Fruit fly (Drosophila melanogaster): Measurements from ENCODE around the gene CG32987.

Gene CG32987

DNA sequence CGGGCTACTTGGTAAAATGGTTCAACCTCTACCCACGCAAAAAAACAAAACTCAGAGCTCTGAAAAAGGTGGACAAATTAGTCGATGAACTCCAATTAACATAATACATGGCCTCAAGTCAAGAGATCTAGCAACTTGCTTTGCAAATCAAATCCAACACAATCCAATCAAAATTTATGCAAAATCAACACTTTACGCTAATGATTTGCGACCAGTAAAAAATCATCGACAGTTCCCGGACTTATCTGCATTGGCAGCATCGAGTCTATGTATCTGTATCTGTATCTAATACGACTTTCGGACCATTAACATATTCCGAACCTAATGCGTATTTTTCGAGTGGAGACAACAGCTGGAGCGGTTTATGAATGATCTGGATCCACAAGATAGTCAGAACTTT is 12.6 kb upstream of the CG32987 start:
- TF ChIP-seq fru (GFP tag; optimal IDR thresholded peaks at IDR 0.05) (no peak), br (GFP tag; optimal IDR thresholded peaks at IDR 0.05) (no peak), Abd-B (GFP tag; optimal IDR thresholded peaks at IDR 0.05) (no peak), woc (GFP tag; optimal IDR thresholded peaks at IDR 0.05) (no peak), usp (GFP tag; optimal IDR thresholded peaks at IDR 0.05) (no peak), Sp1 (GFP tag; optimal IDR thresholded peaks at IDR 0.05) (no peak), rgr (GFP tag; optimal IDR thresholded peaks at IDR 0.05) (no peak), Jra (GFP tag; optimal IDR thresholded peaks at IDR 0.05) (no peak), N (GFP tag; optimal IDR thresholded peaks at IDR 0.05) (no peak), Myc (optimal IDR thresholded peaks at IDR 0.05) (no peak)

DNA sequence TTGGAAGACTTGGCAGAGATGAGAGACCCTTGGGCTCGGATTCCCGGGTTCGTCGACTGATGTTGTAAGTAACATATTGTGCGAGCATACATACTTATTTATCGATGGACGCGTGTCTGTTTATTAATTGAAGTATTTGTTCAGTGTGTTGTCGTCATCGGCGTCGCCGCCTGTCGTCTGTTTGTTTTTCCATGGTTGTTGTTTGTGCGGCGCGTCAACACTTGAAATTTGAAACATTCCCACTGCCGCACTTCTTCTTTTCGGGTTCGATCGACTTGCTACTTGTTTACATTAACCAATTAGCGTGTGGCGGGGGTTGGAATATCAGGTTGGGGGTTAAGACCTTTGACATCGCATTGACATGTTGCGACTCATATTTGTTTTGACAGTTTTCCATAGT is 11.4 kb upstream of the CG32987 start:
- TF ChIP-seq h (GFP tag; optimal IDR thresholded peaks at IDR 0.05): peak; percentile 35
- TF ChIP-seq CG32264 (GFP tag; optimal IDR thresholded peaks at IDR 0.05): no peak
- no peak for TF ChIP-seq br (GFP tag; optimal IDR thresholded peaks at IDR 0.05)
- TF ChIP-seq rgr (GFP tag; optimal IDR thresholded peaks at IDR 0.05): peak; percentile 32
- TF ChIP-seq foxo (GFP tag; optimal IDR thresholded peaks at IDR 0.05): peak in 1 of 2 experiments; percentile 9

DNA sequence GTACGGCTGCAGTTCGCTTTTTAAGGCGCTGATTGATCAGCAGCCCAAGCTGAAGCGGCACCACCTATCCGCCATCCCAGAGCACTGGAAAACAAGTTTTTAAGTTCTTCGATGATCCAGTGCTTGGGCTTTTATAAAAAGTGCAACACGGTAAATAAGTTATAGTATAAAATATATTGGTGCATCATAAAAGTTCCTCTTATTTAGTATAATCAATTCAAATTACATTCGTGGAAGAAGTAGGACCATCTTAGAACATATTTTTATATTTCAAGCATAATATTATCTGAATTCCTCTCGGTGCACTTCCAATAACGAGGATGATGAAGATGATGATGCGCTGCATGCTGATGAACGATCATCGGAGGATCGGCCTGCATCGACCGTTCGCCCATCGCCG is 8.1 kb upstream of the CG32987 start:
- TF ChIP-seq Dif (GFP tag; optimal IDR thresholded peaks at IDR 0.05; ENCODE audit: partially characterized antibody) (no peak), foxo (GFP tag; optimal IDR thresholded peaks at IDR 0.05) (peak in 1 of 2 experiments; percentile 65), Myc (optimal IDR thresholded peaks at IDR 0.05) (no peak), HLH106 (tag; optimal IDR thresholded peaks at IDR 0.05) (peak; percentile 69), woc (GFP tag; optimal IDR thresholded peaks at IDR 0.05) (peak; percentile 56), br (GFP tag; optimal IDR thresholded peaks at IDR 0.05) (no peak), ey (GFP tag; optimal IDR thresholded peaks at IDR 0.05) (peak; percentile 65), lola (GFP tag; optimal IDR thresholded peaks at IDR 0.05) (no peak), h (GFP tag; optimal IDR thresholded peaks at IDR 0.05) (peak; percentile 73), tai (GFP tag; optimal IDR thresholded peaks at IDR 0.05) (no peak), Dfd (GFP tag; optimal IDR thresholded peaks at IDR 0.05) (no peak), GATAd (GFP tag; optimal IDR thresholded peaks at IDR 0.05) (no peak), Hnf4 (GFP tag; optimal IDR thresholded peaks at IDR 0.05) (no peak), CG9705 (GFP tag; optimal IDR thresholded peaks at IDR 0.05) (no peak), brk (GFP tag; optimal IDR thresholded peaks at IDR 0.05) (peak; percentile 5), Hr83 (GFP tag; optimal IDR thresholded peaks at IDR 0.05; ENCODE audit: poor library complexity, severe bottlenecking) (no peak), dl (GFP tag; optimal IDR thresholded peaks at IDR 0.05; ENCODE audit: insufficient read depth in 1 of 2, partially characterized antibody in 2 of 2) (no peak), jim (GFP tag; optimal IDR thresholded peaks at IDR 0.05) (no peak), fru (GFP tag; optimal IDR thresholded peaks at IDR 0.05) (peak; percentile 67), dmrt93B (GFP tag; optimal IDR thresholded peaks at IDR 0.05) (peak; percentile 30), Abd-B (GFP tag; optimal IDR thresholded peaks at IDR 0.05) (no peak), psq (GFP tag; optimal IDR thresholded peaks at IDR 0.05) (peak; percentile 31), Mio (GFP tag; optimal IDR thresholded peaks at IDR 0.05) (no peak), OdsH (GFP tag; optimal IDR thresholded peaks at IDR 0.05) (no peak), Vsx2 (GFP tag; optimal IDR thresholded peaks at IDR 0.05; ENCODE audit: partially characterized antibody) (no peak), CG32264 (GFP tag; optimal IDR thresholded peaks at IDR 0.05) (no peak), Sp1 (GFP tag; optimal IDR thresholded peaks at IDR 0.05) (peak; percentile 14), sv (GFP tag; optimal IDR thresholded peaks at IDR 0.05) (no peak), rgr (GFP tag; optimal IDR thresholded peaks at IDR 0.05) (peak; percentile 9), CrebA (GFP tag; optimal IDR thresholded peaks at IDR 0.05; ENCODE audit: borderline replicate concordance) (no peak), dsf (GFP tag; optimal IDR thresholded peaks at IDR 0.05; ENCODE audit: borderline replicate concordance) (no peak), N (GFP tag; optimal IDR thresholded peaks at IDR 0.05) (no peak)

DNA sequence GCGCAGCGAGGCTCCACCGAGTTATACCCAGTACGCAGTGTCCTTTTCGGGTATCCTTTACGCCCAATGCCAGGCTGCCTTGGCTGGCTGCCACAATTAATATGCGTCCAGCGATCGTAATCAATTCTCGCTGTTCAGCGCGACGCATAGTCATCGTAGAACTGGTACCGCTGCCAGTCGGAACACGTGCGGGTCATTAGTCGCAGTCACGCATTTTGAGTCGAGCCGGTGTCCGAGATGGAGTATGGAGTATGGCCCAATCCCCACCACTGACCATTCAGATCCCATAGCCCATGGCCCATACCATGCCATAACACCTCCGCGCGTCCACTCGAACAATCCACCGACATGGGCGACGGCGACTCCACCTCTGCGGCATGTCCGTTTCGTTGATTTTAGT is 5.9 kb upstream of the CG32987 start:
- TF ChIP-seq Myc (optimal IDR thresholded peaks at IDR 0.05): no peak
- TF ChIP-seq h (GFP tag; optimal IDR thresholded peaks at IDR 0.05): no peak
- no peak for TF ChIP-seq OdsH (GFP tag; optimal IDR thresholded peaks at IDR 0.05)
- TF ChIP-seq Abd-B (GFP tag; optimal IDR thresholded peaks at IDR 0.05): no peak
- no peak for TF ChIP-seq Dif (GFP tag; optimal IDR thresholded peaks at IDR 0.05; ENCODE audit: partially characterized antibody)
- no peak for TF ChIP-seq fru (GFP tag; optimal IDR thresholded peaks at IDR 0.05)
- no peak for TF ChIP-seq jim (GFP tag; optimal IDR thresholded peaks at IDR 0.05)
- TF ChIP-seq pan (optimal IDR thresholded peaks at IDR 0.05): no peak
- no peak for TF ChIP-seq Vsx2 (GFP tag; optimal IDR thresholded peaks at IDR 0.05; ENCODE audit: partially characterized antibody)
- no peak for TF ChIP-seq sage (GFP tag; optimal IDR thresholded peaks at IDR 0.05)
- TF ChIP-seq sv (GFP tag; optimal IDR thresholded peaks at IDR 0.05): no peak
- TF ChIP-seq Dfd (GFP tag; optimal IDR thresholded peaks at IDR 0.05): no peak
- no peak for TF ChIP-seq dsf (GFP tag; optimal IDR thresholded peaks at IDR 0.05; ENCODE audit: borderline replicate concordance)
- TF ChIP-seq Sp1 (GFP tag; optimal IDR thresholded peaks at IDR 0.05): no peak
- no peak for TF ChIP-seq brk (GFP tag; optimal IDR thresholded peaks at IDR 0.05)
- TF ChIP-seq Hr83 (GFP tag; optimal IDR thresholded peaks at IDR 0.05; ENCODE audit: poor library complexity, severe bottlenecking): no peak
- TF ChIP-seq tai (GFP tag; optimal IDR thresholded peaks at IDR 0.05): no peak
- TF ChIP-seq rgr (GFP tag; optimal IDR thresholded peaks at IDR 0.05): no peak
- TF ChIP-seq dmrt93B (GFP tag; optimal IDR thresholded peaks at IDR 0.05): no peak
- TF ChIP-seq br (GFP tag; optimal IDR thresholded peaks at IDR 0.05): no peak

Measured in whole organism, wandering third instar larva.